Worm (Caenorhabditis elegans) whole organism, L4/young adult: ENCODE results near the gene clec-85.

Source experiments
- W03F9.2 ChIP-seq: fragments of 150-350 bp; optimal IDR thresholded peaks from 2 replicates; lab custom pipeline; 2014; ENCODE audit warnings: missing biosample characterization, missing genetic modification characterization
- dao-5 ChIP-seq: sonication (generic microtip); optimal IDR thresholded peaks from 2 replicates; lab custom pipeline; 2016; ENCODE audit warnings: missing genotype, missing genetic modification characterization, moderate library complexity, missing compliant biosample characterization
- him-1 ChIP-seq: sonication (generic microtip); optimal IDR thresholded peaks from 2 replicates; lab custom pipeline; 2016; ENCODE audit warnings: missing genotype, missing genetic modification reagents, missing genetic modification characterization, missing compliant biosample characterization

Gene clec-85

ce11 chrIV:2832587-2832986 lies 18.1 kb upstream of the clec-85 start, which contains the start of the genes Y54G2A.48 and pudl-1:
Y54G2A.48 (minus strand) TSS chrIV:2832687.
pudl-1 (plus strand) TSS chrIV:2832906.
- no peak for TF ChIP-seq him-1 (tag; lab: Kevin White, UChicago)
- TF ChIP-seq W03F9.2 (tag; lab: Kevin White, UChicago) = no peak

- TF ChIP-seq dao-5 (tag; lab: Kevin White, UChicago) = no peak
- TF ChIP-seq W03F9.2 (tag; lab: Kevin White, UChicago) = no peak
- no peak for TF ChIP-seq him-1 (tag; lab: Kevin White, UChicago)
Observed at ce11 chrIV:2834516-2834915, 16.2 kb upstream of the clec-85 start, which contains the start of gene pudl-2. pudl-2 (plus strand) TSS chrIV:2834816.

- TF ChIP-seq W03F9.2 (tag; lab: Kevin White, UChicago) (no peak), him-1 (tag; lab: Kevin White, UChicago) (no peak), dao-5 (tag; lab: Kevin White, UChicago) (no peak)
Observed at ce11 chrIV:2835364-2835763, 15.3 kb upstream of the clec-85 start, which contains the start of gene clec-82. clec-82 (plus strand) TSS chrIV:2835664.

- TF ChIP-seq him-1 (tag; lab: Kevin White, UChicago) (no peak), W03F9.2 (tag; lab: Kevin White, UChicago) (no peak), dao-5 (tag; lab: Kevin White, UChicago) (no peak)
Observed at ce11 chrIV:2838308-2838707, 12.4 kb upstream of the clec-85 start, which contains the start of gene Y54G2A.7. Y54G2A.7 (plus strand) TSS chrIV:2838608.

- TF ChIP-seq dao-5 (tag; lab: Kevin White, UChicago) (no peak), W03F9.2 (tag; lab: Kevin White, UChicago) (no peak), him-1 (tag; lab: Kevin White, UChicago) (no peak)
Observed at ce11 chrIV:2841260-2841659, 9.4 kb upstream of the clec-85 start, which contains the start of gene clec-83. clec-83 (minus strand) TSS chrIV:2841472.

- no peak for TF ChIP-seq W03F9.2 (tag; lab: Kevin White, UChicago)
- TF ChIP-seq dao-5 (tag; lab: Kevin White, UChicago) = no peak
- no peak for TF ChIP-seq him-1 (tag; lab: Kevin White, UChicago)
Observed at ce11 chrIV:2842162-2842561, 8.5 kb upstream of the clec-85 start, which contains the start of gene clec-84. clec-84 (plus strand) TSS chrIV:2842462.

- TF ChIP-seq W03F9.2 (tag; lab: Kevin White, UChicago) = no peak
- no peak for TF ChIP-seq him-1 (tag; lab: Kevin White, UChicago)
- no peak for TF ChIP-seq dao-5 (tag; lab: Kevin White, UChicago)
Observed at ce11 chrIV:2843882-2844281, 6.8 kb upstream of the clec-85 start, which contains the start of gene Y54G2A.15. Y54G2A.15 (minus strand) TSS chrIV:2843982.

ce11 chrIV:2846264-2846663 lies 4.4 kb upstream of the clec-85 start, which contains the start of gene Y54G2A.40:
Y54G2A.40 (plus strand) TSS chrIV:2846476.
- TF ChIP-seq W03F9.2 (tag; lab: Kevin White, UChicago) (no peak), dao-5 (tag; lab: Kevin White, UChicago) (no peak), him-1 (tag; lab: Kevin White, UChicago) (no peak)

- TF ChIP-seq him-1 (tag; lab: Kevin White, UChicago) = no peak
Observed at ce11 chrIV:2849269-2849668, 1.4 kb upstream of the clec-85 start.

ce11 chrIV:2851625-2852024 lies 939 bp downstream of the clec-85 start:
- TF ChIP-seq him-1 (tag; lab: Kevin White, UChicago) (no peak), W03F9.2 (tag; lab: Kevin White, UChicago) (no peak), dao-5 (tag; lab: Kevin White, UChicago) (no peak)

ce11 chrIV:2853164-2853563 lies 2.5 kb downstream of the clec-85 start, which contains the start of gene Y54G2A.49:
Y54G2A.49 (minus strand) TSS chrIV:2853264.
- no peak for TF ChIP-seq dao-5 (tag; lab: Kevin White, UChicago)
- no peak for TF ChIP-seq W03F9.2 (tag; lab: Kevin White, UChicago)
- TF ChIP-seq him-1 (tag; lab: Kevin White, UChicago) = no peak

ce11 chrIV:2854161-2854560 lies 3.5 kb downstream of the clec-85 start:
- TF ChIP-seq dao-5 (tag; lab: Kevin White, UChicago) = no peak
- TF ChIP-seq W03F9.2 (tag; lab: Kevin White, UChicago) = no peak
- TF ChIP-seq him-1 (tag; lab: Kevin White, UChicago) = no peak

- TF ChIP-seq him-1 (tag; lab: Kevin White, UChicago) = no peak
- TF ChIP-seq dao-5 (tag; lab: Kevin White, UChicago) = no peak
- no peak for TF ChIP-seq W03F9.2 (tag; lab: Kevin White, UChicago)
Observed at ce11 chrIV:2855056-2855752, 4.5 kb downstream of the clec-85 start.

ce11 chrIV:2858734-2859133 lies 8.0 kb downstream of the clec-85 start:
- TF ChIP-seq him-1 (tag; lab: Kevin White, UChicago) = no peak
- TF ChIP-seq W03F9.2 (tag; lab: Kevin White, UChicago) = no peak
- TF ChIP-seq dao-5 (tag; lab: Kevin White, UChicago) = no peak
